Fruit fly (Drosophila melanogaster) whole organism, wandering third instar larva: ENCODE results near the gene Muc30E.

ENCODE experiments used
- CG32264 ChIP-seq: fragments of 200-800 bp; sonication (Bioruptor generic); optimal IDR thresholded peaks from 2 replicates; lab custom pipeline; 2016; ENCODE audit warnings: missing biosample characterization, missing genetic modification characterization
- HLH106 ChIP-seq: fragments of 200-800 bp; optimal IDR thresholded peaks from 3 replicates; lab custom pipeline; 2019; ENCODE audit warnings: missing biosample characterization, mild to moderate bottlenecking, missing genetic modification characterization, moderate library complexity
- N ChIP-seq: fragments of >200 bp; optimal IDR thresholded peaks from 2 replicates; lab custom pipeline; 2018; ENCODE audit warnings: missing biosample characterization, missing external identifiers, missing genetic modification characterization
- Rel ChIP-seq, 2 experiments: fragments of 200-800 bp; sonication (Bioruptor generic) in 1 of 2; optimal IDR thresholded peaks; 2 replicates in 1 of 2; 3 replicates in 1 of 2; lab custom pipeline; 2016 to 2019; ENCODE audit warnings: mild to moderate bottlenecking in 2 of 2, missing biosample characterization in 2 of 2, missing genetic modification characterization in 2 of 2, moderate library complexity in 1 of 2
- br ChIP-seq: fragments of 200-800 bp; sonication (Bioruptor generic); optimal IDR thresholded peaks from 2 replicates; lab custom pipeline; 2016; ENCODE audit warnings: missing biosample characterization, missing genetic modification characterization
- dmrt93B ChIP-seq: fragments of 200-800 bp; sonication (Bioruptor generic); optimal IDR thresholded peaks from 2 replicates; lab custom pipeline; 2018; ENCODE audit warnings: missing biosample characterization, mild to moderate bottlenecking, missing genetic modification characterization
- dsf ChIP-seq: sonication (Bioruptor generic); optimal IDR thresholded peaks from 2 replicates; lab custom pipeline; 2016; ENCODE audit warnings: missing biosample characterization, missing genetic modification characterization, borderline replicate concordance
- ey ChIP-seq: fragments of 200-800 bp; sonication (Bioruptor generic); optimal IDR thresholded peaks from 2 replicates; lab custom pipeline; 2016; ENCODE audit warnings: missing biosample characterization, missing genetic modification characterization
- foxo ChIP-seq, 2 experiments: fragments of 200-800 bp; sonication (Bioruptor generic); optimal IDR thresholded peaks; 2 replicates in 1 of 2; 3 replicates in 1 of 2; lab custom pipeline; 2016 to 2017; ENCODE audit warnings: missing biosample characterization in 2 of 2, missing genetic modification characterization in 2 of 2
- h ChIP-seq: fragments of 200-800 bp; sonication (Bioruptor generic); optimal IDR thresholded peaks from 3 replicates; lab custom pipeline; 2016; ENCODE audit warnings: missing biosample characterization, mild to moderate bottlenecking, missing genetic modification characterization
- lola ChIP-seq: fragments of >200 bp; optimal IDR thresholded peaks from 2 replicates; lab custom pipeline; 2017; ENCODE audit warnings: missing biosample characterization, missing genetic modification characterization
- pan ChIP-seq: fragments of >200 bp; optimal IDR thresholded peaks from 2 replicates; lab custom pipeline; 2017
- psq ChIP-seq: fragments of 200-800 bp; sonication (Bioruptor generic); optimal IDR thresholded peaks from 3 replicates; lab custom pipeline; 2017; ENCODE audit warnings: missing biosample characterization, mild to moderate bottlenecking, missing genetic modification characterization, moderate library complexity

- no peak for TF ChIP-seq h (GFP tag; lab: Kevin White, UChicago)
- TF ChIP-seq HLH106 (tag; lab: Kevin White, UChicago): no peak
- TF ChIP-seq br (GFP tag; lab: Kevin White, UChicago): no peak
- no peak for TF ChIP-seq CG32264 (GFP tag; lab: Kevin White, UChicago)
- TF ChIP-seq foxo (GFP tag; optimal IDR thresholded peaks at IDR 0.05; lab: Kevin White, UChicago): no peak
- TF ChIP-seq dsf (GFP tag; lab: Kevin White, UChicago): no peak
- TF ChIP-seq dmrt93B (GFP tag; lab: Kevin White, UChicago): no peak
- TF ChIP-seq psq (GFP tag; lab: Kevin White, UChicago): no peak
- no peak for TF ChIP-seq Rel (GFP tag; optimal IDR thresholded peaks at IDR 0.05; lab: Kevin White, UChicago)
- no peak for TF ChIP-seq Rel (tag; optimal IDR thresholded peaks at IDR 0.05; lab: Kevin White, UChicago)
- no peak for TF ChIP-seq N (GFP tag; lab: Kevin White, UChicago)
- no peak for TF ChIP-seq lola (GFP tag; lab: Kevin White, UChicago)
- TF ChIP-seq ey (GFP tag; lab: Kevin White, UChicago): no peak
- no peak for TF ChIP-seq pan (lab: Kevin White, UChicago)
Measured at dm6 chr2L:9930280-9930679, 27.4 kb upstream of the Muc30E start, which contains the start of gene CG42367.
